Fruit fly (Drosophila melanogaster) whole organism, pupa: ENCODE results near the gene Pde11.
A peak's percentile ranks its signal among the peaks of the same experiment; 100 is the strongest.

Source experiments
- CG10348 ChIP-seq: fragments of 200-800 bp; sonication (Bioruptor generic); IDR thresholded peaks from 2 replicates; pipeline ENCODE4 v1.3.6; 2022; ENCODE audit warnings: missing biosample characterization, missing genetic modification characterization
- CG12605 ChIP-seq: fragments of 200-800 bp; sonication (Bioruptor generic); IDR thresholded peaks from 2 replicates; pipeline ENCODE4 v1.3.6; 2022; ENCODE audit warnings: missing biosample characterization, missing genetic modification characterization
- CG14655 ChIP-seq: fragments of 200-800 bp; sonication (Bioruptor generic); optimal IDR thresholded peaks from 3 replicates; lab custom pipeline; 2017; ENCODE audit warnings: mild to moderate bottlenecking, missing biosample characterization, missing genetic modification reagents, missing genetic modification characterization
- CG17806 ChIP-seq: fragments of 200-800 bp; sonication (Bioruptor generic); optimal IDR thresholded peaks from 2 replicates; lab custom pipeline; 2018; ENCODE audit warnings: missing biosample characterization, mild to moderate bottlenecking, missing genetic modification characterization, moderate library complexity
- CG32121 ChIP-seq: fragments of 200-800 bp; sonication (Bioruptor generic); IDR thresholded peaks from 2 replicates; pipeline ENCODE4 v1.3.6; 2022; ENCODE audit warnings: missing biosample characterization, missing genetic modification characterization
- CG8159 ChIP-seq: fragments of 200-800 bp; sonication (Bioruptor generic); optimal IDR thresholded peaks from 3 replicates; lab custom pipeline; 2018; ENCODE audit warnings: missing biosample characterization, mild to moderate bottlenecking, missing genetic modification characterization, moderate library complexity
- CG8301 ChIP-seq: fragments of 200-800 bp; sonication (Bioruptor generic); optimal IDR thresholded peaks from 2 replicates; lab custom pipeline; 2018; ENCODE audit warnings: missing biosample characterization, mild to moderate bottlenecking, missing genetic modification characterization
- CG9948 ChIP-seq: fragments of 200-800 bp; sonication (Bioruptor generic); optimal IDR thresholded peaks from 2 replicates; lab custom pipeline; 2018; ENCODE audit warnings: missing biosample characterization, mild to moderate bottlenecking, missing genetic modification characterization, moderate library complexity
- D1 ChIP-seq: fragments of 200-800 bp; sonication (Bioruptor generic); optimal IDR thresholded peaks from 2 replicates; lab custom pipeline; 2018; ENCODE audit warnings: missing biosample characterization, mild to moderate bottlenecking, missing genetic modification characterization, moderate library complexity
- Ets98B ChIP-seq: fragments of 200-800 bp; sonication (Bioruptor generic); IDR thresholded peaks from 2 replicates; pipeline ENCODE4 v1.3.6; 2022; ENCODE audit warnings: missing biosample characterization, missing genetic modification characterization
- Pif1A ChIP-seq: fragments of 200-800 bp; sonication (Bioruptor generic); optimal IDR thresholded peaks from 3 replicates; lab custom pipeline; 2016; ENCODE audit warnings: missing biosample characterization, missing genetic modification characterization
- Pif1B ChIP-seq: fragments of 200-800 bp; sonication (Bioruptor generic); optimal IDR thresholded peaks from 3 replicates; lab custom pipeline; 2016; ENCODE audit warnings: missing biosample characterization, missing genetic modification characterization
- fd96Ca ChIP-seq: fragments of 200-800 bp; sonication (Bioruptor generic); IDR thresholded peaks from 3 replicates; pipeline ENCODE4 v1.3.6; 2022; ENCODE audit warnings: missing biosample characterization, missing genetic modification characterization

DNA sequence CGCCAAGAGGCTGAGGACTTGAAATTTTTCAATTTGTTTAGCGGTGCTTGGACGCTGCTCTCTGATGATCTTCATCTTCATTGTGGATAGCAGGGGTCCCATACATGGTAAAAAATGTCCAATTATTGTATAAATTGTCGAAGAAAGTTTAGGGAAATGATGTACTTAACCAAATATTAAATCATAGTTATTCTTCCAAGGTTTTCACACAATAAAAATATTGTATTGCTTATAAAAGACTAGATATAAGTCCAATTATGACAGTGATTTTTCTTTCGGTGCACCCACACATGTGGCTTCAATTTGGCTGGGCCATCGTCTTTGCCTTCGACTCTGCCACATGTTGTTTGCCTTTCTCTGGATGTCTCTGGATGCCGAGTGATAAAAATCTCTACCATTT lies 85.3 kb downstream of the Pde11 start:
- TF ChIP-seq Pif1A (GFP tag; lab: Kevin White, UChicago): peak; percentile 73
- TF ChIP-seq CG17806 (tag; lab: Kevin White, UChicago): peak; percentile 68
- peak; percentile 79 for TF ChIP-seq CG32121 (GFP tag; lab: Robert Waterston, UW)
- TF ChIP-seq Ets98B: no peak
- no peak for TF ChIP-seq CG10348
- peak; percentile 62; the same call in 1 of the 2 replicates for TF ChIP-seq CG12605 (GFP tag; lab: Robert Waterston, UW)
- TF ChIP-seq D1 (tag; lab: Kevin White, UChicago): peak; percentile 19
- TF ChIP-seq fd96Ca (GFP tag; lab: Robert Waterston, UW): no peak; the same call in 2 of the 3 replicates
- TF ChIP-seq CG9948 (tag; lab: Kevin White, UChicago): peak; percentile 57
- TF ChIP-seq CG14655 (GFP tag; lab: Kevin White, UChicago): peak; percentile 81
- peak; percentile 68 for TF ChIP-seq Pif1B (GFP tag; lab: Kevin White, UChicago)
- TF ChIP-seq CG8159 (tag; lab: Kevin White, UChicago): peak; percentile 72
- TF ChIP-seq CG8301: peak; percentile 76
